Worm (Caenorhabditis elegans) whole organism, late embryonic: ENCODE data around the gene srv-19.
A peak's percentile ranks its signal among the peaks of the same experiment; 100 is the strongest.

ENCODE experiments used
- C08G9.2 ChIP-seq: sonication (generic microtip); optimal IDR thresholded peaks from 2 replicates; lab custom pipeline; 2016; ENCODE audit warnings: mild to moderate bottlenecking, missing genetic modification characterization, moderate library complexity, missing compliant biosample characterization
- C38D4.7 ChIP-seq: fragments of 200-800 bp; sonication (Bioruptor generic); optimal IDR thresholded peaks from 2 replicates; lab custom pipeline; 2018; ENCODE audit warnings: mild to moderate bottlenecking, missing genetic modification characterization, moderate library complexity, missing compliant biosample characterization
- F13H6.1 ChIP-seq: sonication (generic microtip); optimal IDR thresholded peaks from 2 replicates; lab custom pipeline; 2016; ENCODE audit warnings: missing genetic modification characterization, missing compliant biosample characterization
- K09A11.1 ChIP-seq: sonication (generic microtip); optimal IDR thresholded peaks from 2 replicates; lab custom pipeline; 2017; ENCODE audit warnings: antibody characterized with exemption, mild to moderate bottlenecking, missing genetic modification characterization, missing compliant biosample characterization; ENCODE audit not compliant: insufficient read depth
- Y22D7AL.16 ChIP-seq: sonication (generic microtip); optimal IDR thresholded peaks from 2 replicates; lab custom pipeline; 2016; ENCODE audit warnings: missing genetic modification characterization, missing compliant biosample characterization
- ama-1 ChIP-seq: fragments of 150-350 bp; optimal IDR thresholded peaks from 2 replicates; lab custom pipeline; 2014
- ceh-14 ChIP-seq: sonication (generic microtip); optimal IDR thresholded peaks from 2 replicates; lab custom pipeline; 2016; ENCODE audit warnings: missing genotype, missing genetic modification characterization, missing compliant biosample characterization
- ceh-18 ChIP-seq: sonication (generic microtip); optimal IDR thresholded peaks from 2 replicates; lab custom pipeline; 2016; ENCODE audit warnings: missing genetic modification characterization, missing compliant biosample characterization
- ceh-2 ChIP-seq: sonication (generic microtip); optimal IDR thresholded peaks from 2 replicates; lab custom pipeline; 2016; ENCODE audit warnings: missing genotype, missing genetic modification characterization, missing compliant biosample characterization
- ceh-24 ChIP-seq: sonication (generic microtip); optimal IDR thresholded peaks from 2 replicates; lab custom pipeline; 2016; ENCODE audit warnings: mild to moderate bottlenecking, missing genetic modification characterization, missing compliant biosample characterization
- ceh-31 ChIP-seq: sonication (generic microtip); optimal IDR thresholded peaks from 2 replicates; lab custom pipeline; 2016; ENCODE audit warnings: missing genetic modification characterization, missing compliant biosample characterization
- ceh-48 ChIP-seq: sonication (generic microtip); optimal IDR thresholded peaks from 2 replicates; lab custom pipeline; 2016; ENCODE audit warnings: missing genetic modification characterization, inconsistent platforms, missing compliant biosample characterization
- ceh-6 ChIP-seq: fragments of 200-800 bp; sonication (Bioruptor generic); optimal IDR thresholded peaks from 2 replicates; lab custom pipeline; 2018; ENCODE audit warnings: mild to moderate bottlenecking, missing genetic modification characterization, missing compliant biosample characterization
- ceh-9 ChIP-seq: sonication (generic microtip); optimal IDR thresholded peaks from 2 replicates; lab custom pipeline; 2016; ENCODE audit warnings: mild to moderate bottlenecking, missing genetic modification characterization, inconsistent platforms, missing compliant biosample characterization
- dmd-4 ChIP-seq: sonication (generic microtip); optimal IDR thresholded peaks from 2 replicates; lab custom pipeline; 2016; ENCODE audit warnings: borderline replicate concordance, missing genetic modification characterization, missing compliant biosample characterization
- elt-2 ChIP-seq: sonication (generic microtip); optimal IDR thresholded peaks from 2 replicates; lab custom pipeline; 2016; ENCODE audit warnings: missing genetic modification reagents, missing genetic modification characterization, missing compliant biosample characterization
- elt-4 ChIP-seq: sonication (generic microtip); optimal IDR thresholded peaks from 2 replicates; lab custom pipeline; 2016; ENCODE audit warnings: missing genetic modification characterization, missing compliant biosample characterization
- ets-4 ChIP-seq: sonication (generic microtip); optimal IDR thresholded peaks from 2 replicates; lab custom pipeline; 2016; ENCODE audit warnings: missing genetic modification characterization, missing compliant biosample characterization
- eyg-1 ChIP-seq: sonication (generic microtip); optimal IDR thresholded peaks from 2 replicates; lab custom pipeline; 2016; ENCODE audit warnings: missing genotype, missing genetic modification characterization, missing compliant biosample characterization
- fax-1 ChIP-seq: sonication (generic microtip); optimal IDR thresholded peaks from 2 replicates; lab custom pipeline; 2016; ENCODE audit warnings: missing genotype, missing genetic modification characterization, missing compliant biosample characterization
- fkh-10 ChIP-seq: fragments of 150-350 bp; optimal IDR thresholded peaks from 2 replicates; lab custom pipeline; 2014; ENCODE audit warnings: missing biosample characterization, missing genetic modification reagents, missing genetic modification characterization
- hlh-13 ChIP-seq: fragments of 200-800 bp; sonication (Bioruptor generic); optimal IDR thresholded peaks from 2 replicates; lab custom pipeline; 2018; ENCODE audit warnings: mild to moderate bottlenecking, missing genetic modification characterization, missing compliant biosample characterization
- hlh-15 ChIP-seq: sonication (generic microtip); optimal IDR thresholded peaks from 2 replicates; lab custom pipeline; 2016; ENCODE audit warnings: missing genetic modification characterization, missing compliant biosample characterization
- lim-6 ChIP-seq: sonication (generic microtip); optimal IDR thresholded peaks from 2 replicates; lab custom pipeline; 2016; ENCODE audit warnings: missing genetic modification characterization, missing compliant biosample characterization
- nfya-1 ChIP-seq: sonication (generic microtip); optimal IDR thresholded peaks from 2 replicates; lab custom pipeline; 2017; ENCODE audit warnings: missing genetic modification characterization, mild to moderate bottlenecking, missing compliant biosample characterization, antibody characterized with exemption, moderate library complexity
- nhr-232 ChIP-seq: sonication (generic microtip); optimal IDR thresholded peaks from 2 replicates; lab custom pipeline; 2016; ENCODE audit warnings: missing genetic modification characterization, missing compliant biosample characterization
- npax-4 ChIP-seq: sonication (generic microtip); optimal IDR thresholded peaks from 2 replicates; lab custom pipeline; 2016; ENCODE audit warnings: missing genetic modification characterization, missing compliant biosample characterization
- odd-2 ChIP-seq: sonication (generic microtip); optimal IDR thresholded peaks from 2 replicates; lab custom pipeline; 2017; ENCODE audit warnings: antibody characterized with exemption, mild to moderate bottlenecking, missing genetic modification characterization, missing compliant biosample characterization
- pha-4 ChIP-seq: fragments of 150-350 bp; optimal IDR thresholded peaks from 2 replicates; lab custom pipeline; 2018; ENCODE audit warnings: missing biosample characterization, missing genetic modification reagents, missing genetic modification characterization
- pros-1 ChIP-seq: fragments of 150-350 bp; optimal IDR thresholded peaks from 2 replicates; lab custom pipeline; 2014; ENCODE audit warnings: missing biosample characterization, missing genetic modification reagents, missing genetic modification characterization
- ref-2 ChIP-seq: sonication (generic microtip); optimal IDR thresholded peaks from 2 replicates; lab custom pipeline; 2016; ENCODE audit warnings: missing genetic modification characterization, missing compliant biosample characterization
- rnt-1 ChIP-seq: sonication (generic microtip); optimal IDR thresholded peaks from 2 replicates; lab custom pipeline; 2016; ENCODE audit warnings: missing genetic modification characterization, missing compliant biosample characterization
- sdc-2 ChIP-seq: sonication (generic microtip); optimal IDR thresholded peaks from 2 replicates; lab custom pipeline; 2016; ENCODE audit warnings: missing genotype, missing genetic modification characterization, missing compliant biosample characterization
- sox-4 ChIP-seq: sonication (generic microtip); optimal IDR thresholded peaks from 2 replicates; lab custom pipeline; 2017; ENCODE audit warnings: mild to moderate bottlenecking, missing genetic modification characterization, inconsistent platforms, missing compliant biosample characterization
- syd-9 ChIP-seq: sonication (generic microtip); optimal IDR thresholded peaks from 2 replicates; lab custom pipeline; 2016; ENCODE audit warnings: mild to moderate bottlenecking, missing genetic modification characterization, moderate library complexity, missing compliant biosample characterization
- tbx-2 ChIP-seq: sonication (generic microtip); optimal IDR thresholded peaks from 2 replicates; lab custom pipeline; 2016; ENCODE audit warnings: missing genetic modification characterization, missing compliant biosample characterization
- tbx-7 ChIP-seq: sonication (generic microtip); optimal IDR thresholded peaks from 2 replicates; lab custom pipeline; 2016; ENCODE audit warnings: missing genotype, missing genetic modification characterization, missing compliant biosample characterization
- ttx-3 ChIP-seq: sonication (generic microtip); optimal IDR thresholded peaks from 2 replicates; lab custom pipeline; 2016; ENCODE audit warnings: missing genetic modification reagents, missing genetic modification characterization, missing compliant biosample characterization
- unc-55 ChIP-seq: sonication (generic microtip); optimal IDR thresholded peaks from 2 replicates; lab custom pipeline; 2017; ENCODE audit warnings: missing biosample characterization, missing genetic modification reagents, missing genetic modification characterization
- zip-5 ChIP-seq: sonication (generic microtip); optimal IDR thresholded peaks from 2 replicates; lab custom pipeline; 2016; ENCODE audit warnings: missing genetic modification characterization, missing compliant biosample characterization
- ztf-16 ChIP-seq: sonication (generic microtip); optimal IDR thresholded peaks from 2 replicates; lab custom pipeline; 2017; ENCODE audit warnings: missing genetic modification characterization, missing compliant biosample characterization

The srv-19 gene

ce11 chrIV:5858212-5858611, 15.5 kb downstream of the srv-19 start:
- TF ChIP-seq elt-2 (tag; lab: Kevin White, UChicago) (peak; percentile 12), ztf-16 (tag; lab: Kevin White, UChicago) (no peak)

ce11 chrIV:5856975-5857374, 16.8 kb downstream of the srv-19 start:
- TF ChIP-seq pros-1 (no peak), C38D4.7 (GFP tag; lab: Kevin White, UChicago) (no peak), ceh-24 (tag; lab: Kevin White, UChicago) (no peak), npax-4 (tag; lab: Kevin White, UChicago) (no peak), syd-9 (tag; lab: Kevin White, UChicago) (no peak), hlh-15 (tag; lab: Kevin White, UChicago) (no peak), sdc-2 (tag; lab: Kevin White, UChicago) (no peak), nhr-232 (tag; lab: Kevin White, UChicago) (no peak), ceh-14 (no peak), ttx-3 (tag; lab: Kevin White, UChicago) (no peak), rnt-1 (no peak), eyg-1 (tag; lab: Kevin White, UChicago) (no peak), ceh-31 (no peak), ref-2 (tag; lab: Kevin White, UChicago) (no peak), fkh-10 (GFP tag; lab: Kevin White, UChicago) (no peak), ceh-2 (tag; lab: Kevin White, UChicago) (no peak), odd-2 (no peak), nfya-1 (no peak)

DNA sequence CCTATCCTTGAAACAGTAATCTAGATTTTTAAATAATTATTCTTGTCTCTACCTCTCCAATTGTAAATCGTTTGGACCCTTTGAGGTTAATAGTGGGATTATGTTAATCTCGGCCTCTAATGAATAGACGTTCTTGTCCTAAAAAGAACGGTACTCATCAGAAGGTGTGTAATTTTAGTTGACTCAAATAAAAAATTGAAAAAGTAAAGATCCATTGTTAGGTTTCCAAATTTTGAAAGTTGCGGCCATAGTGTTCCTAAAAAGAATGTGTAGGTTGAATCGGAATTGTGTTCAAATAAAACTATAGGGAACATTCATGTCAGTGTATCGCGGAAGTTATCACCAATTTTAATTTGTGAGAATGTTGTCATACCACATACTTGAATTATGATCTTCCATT, 18.1 kb downstream of the srv-19 start:
- TF ChIP-seq ceh-6 (GFP tag; lab: Kevin White, UChicago) (no peak), rnt-1 (no peak), fax-1 (tag; lab: Kevin White, UChicago) (no peak), unc-55 (GFP tag; lab: Kevin White, UChicago) (no peak), F13H6.1 (tag; lab: Kevin White, UChicago) (no peak), eyg-1 (tag; lab: Kevin White, UChicago) (no peak), ceh-48 (tag; lab: Kevin White, UChicago) (no peak), pha-4 (tag; lab: Kevin White, UChicago) (no peak), tbx-2 (tag; lab: Kevin White, UChicago) (no peak), K09A11.1 (tag; lab: Kevin White, UChicago) (no peak), elt-4 (tag; lab: Kevin White, UChicago) (no peak), dmd-4 (no peak), hlh-13 (GFP tag; lab: Kevin White, UChicago) (no peak), ceh-9 (tag; lab: Kevin White, UChicago) (no peak), sdc-2 (tag; lab: Kevin White, UChicago) (no peak), ets-4 (tag; lab: Kevin White, UChicago) (no peak)

DNA sequence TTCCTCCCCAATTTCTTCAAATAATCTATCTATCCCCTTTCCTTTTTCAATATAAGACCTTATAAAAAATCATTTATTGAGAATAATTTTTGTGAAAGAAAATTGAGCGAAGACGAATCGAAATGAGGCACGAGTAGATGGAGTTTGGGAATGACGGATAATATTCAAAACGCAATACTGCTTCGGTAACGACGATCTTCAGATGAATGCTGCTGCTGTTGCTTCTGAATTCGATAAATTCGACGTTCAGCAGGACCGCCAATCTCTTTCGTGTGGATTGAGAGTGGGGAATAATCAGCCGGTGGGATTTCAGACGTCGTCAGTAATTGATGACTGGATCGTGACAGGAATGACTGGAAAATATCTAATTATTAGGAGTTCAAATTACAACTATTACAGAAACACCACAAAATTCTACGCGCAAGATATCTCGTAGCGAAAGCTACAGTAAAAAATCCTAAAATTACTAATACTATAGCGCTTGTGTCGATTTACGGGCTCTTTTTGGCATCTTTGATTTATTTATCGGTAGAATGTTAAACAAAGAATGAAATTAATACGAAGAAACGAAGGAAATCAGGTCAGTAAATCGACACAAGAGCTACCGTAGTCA, 22.9 kb downstream of the srv-19 start:
- no peak for TF ChIP-seq elt-4 (tag; lab: Kevin White, UChicago)
- no peak for TF ChIP-seq C08G9.2
- no peak for TF ChIP-seq ttx-3 (tag; lab: Kevin White, UChicago)
- no peak for TF ChIP-seq lim-6 (tag; lab: Kevin White, UChicago)
- no peak for TF ChIP-seq ama-1 (lab: Kevin White, UChicago)
- no peak for TF ChIP-seq ceh-18 (tag; lab: Kevin White, UChicago)
- no peak for TF ChIP-seq tbx-7 (tag; lab: Kevin White, UChicago)
- no peak for TF ChIP-seq sox-4
- no peak for TF ChIP-seq zip-5 (tag; lab: Kevin White, UChicago)
- no peak for TF ChIP-seq Y22D7AL.16 (tag; lab: Kevin White, UChicago)
- TF ChIP-seq odd-2 = no peak
- no peak for TF ChIP-seq fkh-10 (GFP tag; lab: Kevin White, UChicago)
- no peak for TF ChIP-seq elt-2 (tag; lab: Kevin White, UChicago)
- TF ChIP-seq pha-4 (tag; lab: Kevin White, UChicago) = no peak
- no peak for TF ChIP-seq ceh-2 (tag; lab: Kevin White, UChicago)
